Fruit fly (Drosophila melanogaster) whole organism: ENCODE measurements around the gene Sap30.

Source experiments
- CG8478 ChIP-seq: fragments of >200 bp; optimal IDR thresholded peaks from 2 replicates; lab custom pipeline; 2018; ENCODE audit warnings: inconsistent platforms
- Dll ChIP-seq: fragments of >200 bp; optimal IDR thresholded peaks from 2 replicates; lab custom pipeline; 2017
- EcR ChIP-seq, 2 experiments: fragments of >200 bp; optimal IDR thresholded peaks; 2 replicates each; lab custom pipeline; 2017; ENCODE audit warnings: missing biosample characterization in 2 of 2, missing genetic modification characterization in 2 of 2, missing genetic modification reagents in 2 of 2
- pan ChIP-seq: fragments of >200 bp; optimal IDR thresholded peaks from 2 replicates; lab custom pipeline; 2017
- psq ChIP-seq: fragments of >200 bp; optimal IDR thresholded peaks from 2 replicates; lab custom pipeline; 2017
- usp ChIP-seq: fragments of >200 bp; optimal IDR thresholded peaks from 2 replicates; lab custom pipeline; 2017; ENCODE audit warnings: missing biosample characterization, missing genetic modification characterization, mixed read lengths

Sap30 gene

dm6 chrX:16778138-16778672, 8.9 kb upstream of the Sap30 start:
- TF ChIP-seq usp (GFP tag; lab: Kevin White, UChicago), result no peak
- no peak for TF ChIP-seq CG8478 (lab: Kevin White, UChicago)
- TF ChIP-seq psq, result no peak
- no peak for TF ChIP-seq pan (lab: Kevin White, UChicago)
- no peak for TF ChIP-seq EcR (GFP tag; optimal IDR thresholded peaks at IDR 0.05; lab: Kevin White, UChicago)
- TF ChIP-seq Dll, result no peak

- TF ChIP-seq Dll (no peak), psq (no peak), usp (GFP tag; lab: Kevin White, UChicago) (no peak), CG8478 (lab: Kevin White, UChicago) (no peak), pan (lab: Kevin White, UChicago) (no peak), EcR (GFP tag; optimal IDR thresholded peaks at IDR 0.05; lab: Kevin White, UChicago) (no peak)
These were observed 6.8 kb upstream of the Sap30 start for dm6 chrX:16780244-16780643.

dm6 chrX:16781055-16781454, 6.0 kb upstream of the Sap30 start:
- no peak for TF ChIP-seq Dll
- TF ChIP-seq psq, result no peak
- TF ChIP-seq usp (GFP tag; lab: Kevin White, UChicago), result no peak
- no peak for TF ChIP-seq CG8478 (lab: Kevin White, UChicago)
- TF ChIP-seq EcR (GFP tag; optimal IDR thresholded peaks at IDR 0.05; lab: Kevin White, UChicago), result no peak
- TF ChIP-seq pan (lab: Kevin White, UChicago), result no peak

dm6 chrX:16782175-16782916, 4.7 kb upstream of the Sap30 start:
- TF ChIP-seq psq, result no peak
- TF ChIP-seq EcR (GFP tag; optimal IDR thresholded peaks at IDR 0.05; lab: Kevin White, UChicago), result no peak
- no peak for TF ChIP-seq pan (lab: Kevin White, UChicago)
- TF ChIP-seq Dll, result no peak
- no peak for TF ChIP-seq CG8478 (lab: Kevin White, UChicago)
- TF ChIP-seq usp (GFP tag; lab: Kevin White, UChicago), result no peak

- TF ChIP-seq Dll (no peak), psq (no peak), pan (lab: Kevin White, UChicago) (no peak), usp (GFP tag; lab: Kevin White, UChicago) (no peak), CG8478 (lab: Kevin White, UChicago) (no peak), EcR (GFP tag; optimal IDR thresholded peaks at IDR 0.05; lab: Kevin White, UChicago) (no peak)
These were observed 3.9 kb upstream of the Sap30 start, which contains the start of gene if for dm6 chrX:16783141-16783715. Gene if (minus strand): TSS chrX:16783434.

dm6 chrX:16783743-16784142, 3.3 kb upstream of the Sap30 start, which contains the start of gene mRpL22:
Gene mRpL22 (plus strand): TSS chrX:16783933.
- no peak for TF ChIP-seq usp (GFP tag; lab: Kevin White, UChicago)
- no peak for TF ChIP-seq psq
- TF ChIP-seq Dll, result no peak
- TF ChIP-seq pan (lab: Kevin White, UChicago), result no peak
- no peak for TF ChIP-seq EcR (GFP tag; optimal IDR thresholded peaks at IDR 0.05; lab: Kevin White, UChicago)
- no peak for TF ChIP-seq CG8478 (lab: Kevin White, UChicago)

dm6 chrX:16787416-16787900, 375 bp downstream of the Sap30 start:
- TF ChIP-seq EcR (GFP tag; optimal IDR thresholded peaks at IDR 0.05; lab: Kevin White, UChicago) (no peak), CG8478 (lab: Kevin White, UChicago) (no peak), usp (GFP tag; lab: Kevin White, UChicago) (no peak), Dll (no peak), psq (no peak), pan (lab: Kevin White, UChicago) (no peak)

- no peak for TF ChIP-seq psq
These were observed 4.0 kb downstream of the Sap30 start, which contains the start of gene Rrp45 for dm6 chrX:16791058-16791457. Gene Rrp45 (minus strand): TSS chrX:16791266.

- no peak for TF ChIP-seq Dll
- TF ChIP-seq usp (GFP tag; lab: Kevin White, UChicago), result no peak
- TF ChIP-seq pan (lab: Kevin White, UChicago), result no peak
- TF ChIP-seq psq, result no peak
- TF ChIP-seq EcR (GFP tag; optimal IDR thresholded peaks at IDR 0.05; lab: Kevin White, UChicago), result no peak
- no peak for TF ChIP-seq CG8478 (lab: Kevin White, UChicago)
These were observed 5.1 kb downstream of the Sap30 start, which contains the start of gene CG4768 for dm6 chrX:16791920-16792829. Gene CG4768 (plus strand): TSS chrX:16792119.

- no peak for TF ChIP-seq EcR (GFP tag; optimal IDR thresholded peaks at IDR 0.05; lab: Kevin White, UChicago)
- no peak for TF ChIP-seq usp (GFP tag; lab: Kevin White, UChicago)
- TF ChIP-seq pan (lab: Kevin White, UChicago), result no peak
- TF ChIP-seq Dll, result no peak
- TF ChIP-seq psq, result no peak
- no peak for TF ChIP-seq CG8478 (lab: Kevin White, UChicago)
These were observed 6.2 kb downstream of the Sap30 start for dm6 chrX:16793129-16793748.

dm6 chrX:16798166-16798565, 11.1 kb downstream of the Sap30 start:
- TF ChIP-seq usp (GFP tag; lab: Kevin White, UChicago) (no peak), pan (lab: Kevin White, UChicago) (no peak), EcR (GFP tag; optimal IDR thresholded peaks at IDR 0.05; lab: Kevin White, UChicago) (no peak), psq (no peak), Dll (no peak), CG8478 (lab: Kevin White, UChicago) (no peak)
